Fruit fly (Drosophila melanogaster) whole organism, larva: ENCODE data around the gene CG32373.

ENCODE experiments used
- noc ChIP-seq: fragments of 200-800 bp; sonication (Bioruptor generic); optimal IDR thresholded peaks from 3 replicates; lab custom pipeline; 2019; ENCODE audit warnings: missing biosample characterization, mild to moderate bottlenecking, missing genetic modification characterization, moderate library complexity

CG32373 gene

DNA sequence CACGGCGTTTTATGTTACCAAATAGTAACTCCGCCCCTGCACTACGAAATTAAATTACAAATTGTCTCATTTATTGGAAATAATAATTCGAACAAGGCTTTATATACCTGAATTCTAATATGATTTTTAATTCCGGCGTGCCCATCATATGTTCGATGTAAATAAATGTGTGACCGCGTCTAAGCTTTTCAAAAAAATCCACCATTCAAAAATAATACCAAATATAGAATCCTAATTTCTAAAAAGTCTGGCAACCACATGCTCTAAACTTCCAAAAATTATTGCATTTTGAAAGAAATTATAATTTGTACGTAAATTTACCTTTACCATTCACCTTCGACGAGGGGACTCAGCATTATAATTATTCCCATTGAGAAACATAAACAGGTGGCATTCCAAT lies 10.1 kb upstream of the CG32373 start, which contains the start of gene Urm1:
Gene Urm1 (minus strand): TSS at position 150 of the 400 bp plus-strand sequence.
- TF ChIP-seq noc = no peak

DNA sequence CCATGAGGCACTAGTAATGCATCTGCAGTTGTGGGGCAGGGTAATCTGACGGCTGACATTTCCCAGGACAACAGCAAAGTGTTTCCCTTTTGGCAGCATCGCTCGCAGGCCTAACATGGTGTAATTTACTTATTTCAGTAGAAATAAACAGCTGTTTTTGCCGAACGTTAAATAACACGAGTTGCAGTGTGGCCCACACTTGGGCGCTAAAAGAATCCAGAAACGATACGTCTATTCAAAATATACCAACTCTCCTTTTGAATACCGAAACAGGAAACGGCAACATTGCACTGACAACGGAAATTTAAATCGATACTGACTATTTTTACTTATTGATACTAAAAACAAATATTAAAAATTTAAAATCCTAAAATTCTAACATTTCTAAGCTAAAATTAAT lies 8.9 kb upstream of the CG32373 start, which contains the start of gene CG7506:
Gene CG7506 (minus strand): TSS at position 182 of the 400 bp plus-strand sequence.
- TF ChIP-seq noc = no peak

DNA sequence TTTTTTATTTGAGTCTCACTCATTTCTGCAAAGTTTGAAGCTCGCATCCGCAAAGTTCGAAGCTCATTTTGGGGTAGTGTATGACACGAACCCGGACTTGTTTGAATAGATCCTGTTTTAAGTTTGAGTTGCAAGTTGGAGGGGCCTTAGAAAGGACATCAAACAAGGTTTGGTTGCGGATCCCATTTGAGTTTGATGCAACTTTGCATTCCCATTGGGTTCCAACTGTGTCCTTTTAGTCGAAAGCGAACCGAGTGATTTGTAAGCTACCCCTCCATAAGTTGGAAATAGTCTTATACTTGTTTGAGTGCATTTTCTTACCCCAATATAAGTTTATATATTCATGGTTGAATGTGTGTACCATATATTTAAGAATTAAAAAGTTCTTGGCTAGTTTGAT lies 6.8 kb upstream of the CG32373 start:
- no peak for TF ChIP-seq noc

DNA sequence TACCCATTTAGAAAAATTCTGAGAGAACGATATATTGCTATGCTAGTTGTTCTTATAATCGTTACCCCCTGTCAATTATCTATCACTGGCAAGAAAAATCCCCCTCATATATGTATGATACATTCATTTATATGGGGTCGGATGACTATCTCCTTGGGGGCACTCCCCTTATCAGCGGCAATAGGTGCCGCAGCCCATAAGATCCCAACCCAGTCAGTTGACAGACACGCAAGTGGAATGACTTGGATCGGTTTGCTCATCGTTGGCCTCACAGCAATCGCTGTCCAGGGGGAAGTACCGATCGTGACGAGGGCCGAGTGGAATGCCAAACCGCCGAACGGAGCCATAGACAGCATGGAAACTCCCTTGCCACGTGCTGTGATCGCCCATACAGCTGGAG lies 620 bp downstream of the CG32373 start, which contains the start of gene PGRP-SD:
Gene PGRP-SD (plus strand): TSS at position 213 of the 400 bp plus-strand sequence.
- no peak for TF ChIP-seq noc

DNA sequence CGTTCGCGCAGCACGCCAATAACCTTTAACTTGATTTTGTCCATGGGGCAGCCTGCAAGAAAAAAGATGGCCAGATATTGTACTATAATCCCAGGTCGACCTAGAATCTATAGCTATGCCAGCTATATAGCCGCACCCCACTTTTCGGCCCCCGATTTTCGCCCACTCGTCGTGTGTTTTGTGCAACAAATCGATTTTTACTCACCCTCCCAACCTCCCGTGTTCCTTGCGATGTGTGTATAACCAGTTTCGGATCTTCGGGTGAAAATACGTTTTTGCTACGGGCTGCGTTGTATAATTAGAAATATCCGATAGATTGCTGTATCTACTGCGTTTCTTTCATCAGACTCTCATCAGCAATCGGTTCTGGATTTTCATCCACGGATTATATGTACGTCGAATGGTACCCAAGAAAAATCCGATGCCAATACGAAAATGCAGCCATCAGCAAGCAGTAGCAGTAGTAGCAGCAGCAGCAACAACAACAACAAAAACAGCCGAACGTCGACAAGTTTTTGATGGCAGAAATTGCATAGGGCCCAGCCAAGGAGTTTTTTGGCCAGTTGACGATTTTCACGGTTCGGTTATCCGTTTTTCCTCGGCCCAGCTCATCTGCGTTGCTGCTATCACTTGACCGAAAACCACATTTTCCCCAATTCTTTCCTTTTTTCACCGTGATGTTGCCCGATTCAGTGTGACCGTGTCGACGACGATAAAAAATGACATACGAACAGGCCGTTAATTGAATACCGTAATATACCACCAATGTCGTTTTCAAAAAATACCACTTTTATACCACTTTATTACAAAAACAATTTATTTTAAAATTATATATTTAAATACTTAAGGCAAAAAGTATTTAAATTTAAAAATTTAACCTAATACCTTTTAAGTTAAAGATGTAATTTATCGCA lies 4.0 kb downstream of the CG32373 start, which contains the start of gene CG7492:
Gene CG7492 (minus strand): TSS at position 705 of the 914 bp plus-strand sequence.
- TF ChIP-seq noc = no peak

DNA sequence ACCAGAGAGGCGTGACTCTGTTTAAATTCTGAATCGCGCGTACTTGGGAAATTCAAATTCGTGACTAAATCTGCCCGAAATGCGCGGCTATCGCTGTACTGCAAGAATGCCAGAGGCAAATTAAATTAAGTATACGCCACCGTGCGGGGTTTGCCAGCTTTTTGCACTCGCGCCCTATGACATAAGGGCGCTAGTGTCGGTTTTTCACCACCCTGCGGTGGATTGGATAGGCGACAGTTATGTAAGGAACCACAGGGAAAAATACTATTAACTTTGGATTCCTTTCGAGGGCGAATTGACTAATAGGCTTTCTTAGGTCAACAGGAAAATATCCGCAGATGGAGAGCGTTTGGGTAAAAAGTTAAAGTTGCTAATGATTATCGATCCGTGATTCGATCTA lies 45.2 kb downstream of the CG32373 start, which contains the start of gene CG44195:
Gene CG44195 (minus strand): TSS at position 101 of the 400 bp plus-strand sequence.
- TF ChIP-seq noc = no peak

DNA sequence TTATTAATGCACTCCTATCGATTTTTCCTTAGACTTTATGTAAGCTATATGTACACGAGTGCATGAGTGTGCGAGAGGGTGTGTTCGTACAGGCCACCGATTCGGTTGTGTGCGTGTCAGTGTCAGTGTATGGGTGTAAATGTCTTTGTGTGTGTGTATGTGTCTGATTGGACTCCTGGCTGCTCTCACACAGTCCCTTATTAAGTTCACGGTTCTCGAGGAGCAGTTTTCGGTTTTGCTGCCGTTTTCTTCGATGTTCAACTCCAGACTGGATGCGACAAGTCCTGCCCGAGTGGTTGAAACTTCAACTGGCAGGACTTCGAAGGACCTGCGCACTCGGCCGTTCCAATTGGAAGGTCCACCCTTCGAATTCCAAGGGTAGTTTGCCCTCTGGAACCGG lies 63.0 kb downstream of the CG32373 start:
- TF ChIP-seq noc = no peak

DNA sequence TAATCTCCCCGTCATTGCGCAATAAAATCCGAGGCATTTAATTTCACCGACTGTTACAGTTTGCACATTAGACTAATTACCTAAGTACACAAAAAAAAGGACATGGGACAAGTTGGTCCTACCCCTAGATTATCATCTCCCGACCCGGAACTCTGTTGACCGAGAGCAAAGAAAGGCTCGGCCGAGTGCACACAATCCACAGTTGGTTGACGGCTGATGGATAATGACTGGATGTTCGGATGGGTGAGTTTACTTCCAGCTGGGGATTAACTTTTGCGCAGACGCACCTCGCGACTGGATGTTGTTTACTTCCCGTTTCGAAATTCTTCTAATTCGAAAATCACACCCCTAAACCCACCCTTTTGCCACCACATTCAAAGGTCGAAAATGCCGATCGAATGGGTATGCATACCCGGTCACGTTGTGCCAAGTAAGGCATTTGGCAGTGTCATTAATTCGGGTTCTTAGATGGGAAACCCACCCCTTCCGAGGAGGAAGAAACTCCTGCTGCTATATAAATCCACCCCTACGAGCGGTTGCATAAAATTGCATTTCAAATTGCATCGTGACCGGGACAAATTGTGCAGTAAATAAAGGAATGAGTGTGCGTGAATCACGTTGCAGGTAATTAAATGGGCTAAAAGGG lies 64.1 kb downstream of the CG32373 start:
- no peak for TF ChIP-seq noc

DNA sequence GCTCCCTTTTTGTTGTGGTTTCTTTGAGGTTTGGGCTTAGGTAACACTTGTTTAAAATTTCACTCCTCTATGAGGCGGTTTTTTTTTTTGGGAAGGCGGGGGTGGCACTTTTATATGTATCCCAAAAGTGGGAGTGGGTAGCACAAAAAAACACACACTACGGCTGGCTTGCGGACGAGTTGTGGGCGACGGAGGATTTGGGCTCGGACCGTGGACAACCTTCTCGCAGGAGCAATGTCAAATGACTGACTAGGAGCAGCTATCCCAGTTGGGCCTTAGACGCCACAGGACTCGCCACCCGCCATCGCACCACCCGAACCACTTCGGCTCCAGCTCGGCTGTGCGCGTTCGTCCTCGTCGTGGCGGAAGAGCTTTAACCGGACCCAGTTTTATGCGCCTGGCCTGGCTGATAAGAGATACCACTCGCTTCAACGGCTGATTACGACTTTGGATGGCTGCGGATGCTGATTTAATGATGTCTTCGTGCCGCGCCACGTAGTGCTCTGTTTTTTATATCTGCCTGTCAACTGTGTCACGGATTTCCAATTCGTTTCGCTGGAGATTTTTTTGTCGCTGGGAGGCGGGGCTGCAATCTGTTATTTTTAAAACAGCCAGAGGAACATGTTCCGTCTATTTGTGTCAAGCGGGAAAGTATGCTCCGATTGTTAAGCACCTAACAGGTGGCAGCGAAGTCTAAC lies 67.7 kb downstream of the CG32373 start, which contains the start of gene Ank2:
Gene Ank2 (minus strand): TSS at position 533 of the 698 bp plus-strand sequence.
- TF ChIP-seq noc = no peak

DNA sequence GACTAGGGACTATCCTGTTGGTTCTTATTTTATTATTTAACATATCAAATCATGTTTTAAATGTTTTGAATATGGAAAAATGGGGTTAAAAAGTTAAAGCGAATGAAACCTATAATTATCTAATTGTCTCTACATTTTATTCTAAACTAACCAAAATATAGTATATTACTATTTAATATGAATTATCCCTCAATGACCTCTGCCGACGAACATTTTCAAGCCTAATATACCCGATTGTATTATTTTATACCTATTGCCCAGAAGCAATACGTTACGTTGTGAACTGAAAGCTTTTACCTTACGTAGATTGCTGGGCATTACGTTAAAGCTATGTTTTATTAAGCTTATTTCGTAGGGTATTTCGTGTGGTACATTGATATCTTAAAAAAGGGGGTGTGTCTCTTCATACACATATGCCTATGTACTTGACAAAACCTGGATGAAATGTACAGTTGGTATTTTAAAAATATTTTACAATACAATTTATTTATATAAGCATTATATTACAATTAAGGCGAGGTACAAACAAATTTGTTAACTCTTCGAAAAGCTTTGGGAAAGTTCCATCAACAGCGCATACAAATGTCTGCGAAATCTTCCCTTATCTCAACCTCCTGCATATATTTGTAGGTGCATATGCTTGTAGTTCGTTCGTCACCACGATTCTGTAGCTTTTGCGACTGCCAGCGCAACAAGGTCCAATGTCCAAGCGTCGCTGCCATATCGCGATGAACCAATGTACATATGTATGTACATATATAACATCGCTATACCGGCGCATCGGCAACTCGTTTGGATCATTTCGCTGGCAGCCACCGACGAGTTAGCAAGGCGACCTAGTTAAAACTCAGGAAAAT lies 68.4 kb downstream of the CG32373 start, which contains the start of gene Mcad:
Gene Mcad (plus strand): TSS at position 790 of the 857 bp plus-strand sequence.
- peak; percentile 95 for TF ChIP-seq noc

DNA sequence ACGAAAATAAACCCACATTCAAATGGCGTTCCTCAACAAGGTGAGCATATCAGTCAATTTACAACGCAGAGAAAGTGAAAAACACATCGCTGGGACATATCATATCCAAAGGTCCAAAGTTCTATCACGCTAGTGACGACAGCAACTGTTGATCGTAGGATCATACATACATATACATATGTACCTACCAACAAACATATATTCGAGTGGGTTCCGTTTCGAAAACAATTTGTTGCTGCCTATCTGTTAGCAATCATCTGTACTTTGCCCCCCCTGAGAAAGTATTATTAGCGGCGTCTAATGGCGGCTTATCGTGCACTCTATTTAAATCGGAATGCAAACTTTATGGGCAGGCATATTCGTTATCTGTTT lies 69.1 kb downstream of the CG32373 start:
- TF ChIP-seq noc = no peak

DNA sequence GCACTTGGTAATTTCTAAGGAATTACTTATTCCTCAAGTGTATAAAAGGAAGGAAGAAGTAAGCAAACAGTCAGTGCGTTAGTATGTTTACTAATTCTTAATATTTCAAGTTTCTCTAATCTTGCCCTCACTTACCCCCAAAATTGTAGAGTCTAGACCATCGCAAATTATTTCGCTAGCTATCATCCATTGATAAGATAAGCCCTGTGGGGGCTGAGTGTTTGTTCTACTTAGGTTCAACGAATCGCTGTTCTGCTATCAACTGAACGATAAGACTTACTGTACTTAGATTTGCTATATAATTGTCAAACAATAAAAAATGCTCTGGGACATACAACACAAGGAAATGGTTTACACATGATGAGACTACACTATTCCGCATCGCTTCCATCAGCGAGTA lies 71.2 kb downstream of the CG32373 start:
- peak; percentile 58 for TF ChIP-seq noc

DNA sequence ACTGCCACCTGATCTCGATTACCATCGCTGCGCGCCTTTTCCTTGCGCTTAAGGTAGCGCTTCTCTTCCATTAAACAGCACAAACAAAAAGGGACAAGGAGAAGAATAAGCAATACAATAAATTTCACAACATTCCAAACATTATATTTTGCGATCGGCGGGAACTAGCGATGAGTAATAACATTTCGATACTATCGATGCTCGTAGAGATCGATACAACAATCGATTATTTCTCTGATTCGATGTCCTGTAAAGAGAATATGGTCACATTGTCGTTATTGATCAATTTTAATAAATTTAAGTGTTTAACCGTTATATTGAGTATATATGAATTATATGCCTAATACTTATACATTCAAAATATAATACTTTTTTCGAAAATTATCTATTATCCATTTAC lies 75.9 kb downstream of the CG32373 start, which contains the start of gene CG7457:
Gene CG7457 (minus strand): TSS at position 189 of the 400 bp plus-strand sequence.
- no peak for TF ChIP-seq noc

DNA sequence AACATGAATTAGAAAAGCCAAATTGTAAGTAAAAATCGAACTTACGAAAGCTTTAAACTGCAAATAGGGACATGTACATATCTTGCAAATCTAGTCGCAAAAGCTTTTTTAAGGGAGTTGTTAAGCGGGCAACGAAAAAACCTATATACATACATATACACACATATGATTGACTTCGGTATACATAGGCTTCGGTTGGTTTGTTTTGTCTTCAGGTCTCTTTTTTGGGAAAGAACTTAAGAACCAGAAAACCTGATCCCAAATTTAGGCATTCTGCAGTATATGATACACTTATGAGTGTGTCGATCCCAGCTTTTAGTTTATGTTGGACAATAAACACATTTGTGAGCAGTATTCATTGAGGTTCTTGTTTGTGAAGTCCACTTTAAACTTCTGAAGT lies 76.3 kb downstream of the CG32373 start:
- TF ChIP-seq noc = no peak

DNA sequence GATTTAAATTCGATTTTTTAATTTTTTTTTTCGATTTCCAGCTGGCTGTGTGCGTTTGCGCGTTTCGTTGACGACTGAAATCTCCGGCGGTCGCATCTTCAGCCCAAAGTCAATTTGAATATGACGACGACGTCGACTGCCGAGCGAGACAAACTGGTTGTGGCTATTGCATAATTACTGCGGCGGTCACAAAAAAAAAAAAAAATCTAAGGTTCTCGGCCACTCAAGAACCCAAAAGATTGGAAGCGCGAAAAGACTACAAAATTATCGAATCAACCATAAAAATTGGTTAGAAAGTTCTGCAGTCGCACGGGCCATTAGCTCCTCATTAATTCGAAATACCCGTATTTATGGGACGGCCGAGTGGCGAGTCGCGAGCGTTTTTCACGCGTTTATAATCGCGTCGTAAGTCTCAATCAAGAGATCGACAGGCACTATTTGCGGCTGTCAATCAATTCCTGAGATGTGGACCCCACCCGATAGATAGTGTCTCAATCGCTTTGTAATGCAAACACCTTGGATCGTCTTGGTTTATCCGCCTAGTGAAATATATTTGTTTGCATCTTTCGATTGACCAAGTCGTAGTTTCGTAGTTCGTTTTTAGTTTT lies 81.9 kb downstream of the CG32373 start, which contains the start of gene CG8492:
Gene CG8492 (minus strand): TSS at position 51 of the 608 bp plus-strand sequence.
- TF ChIP-seq noc = no peak
